Worm (Caenorhabditis elegans): ENCODE data around the gene F58F9.8.
A peak's percentile ranks its signal among the peaks of the same experiment; 100 is the strongest.
"Not testable (repeated sequence)": the region's sequence is repeated elsewhere in the genome, so short reads cannot be mapped to it uniquely, and the experiment has no call there.

F58F9.8 gene

ce11 chrIV:6206294-6206776 is 31.6 kb upstream of the F58F9.8 start, which contains the start of gene C49A9.10 (continued):
- TF ChIP-seq C08G9.2 (tag; optimal IDR thresholded peaks at IDR 0.05) (peak; percentile 95), sdc-2 (tag; optimal IDR thresholded peaks at IDR 0.05) (peak; percentile 64), hlh-8 (tag; optimal IDR thresholded peaks at IDR 0.05) (peak; percentile 90), gmeb-2 (tag; optimal IDR thresholded peaks at IDR 0.05) (peak; percentile 33), dve-1 (tag; optimal IDR thresholded peaks at IDR 0.05) (no peak), rnt-1 (tag; optimal IDR thresholded peaks at IDR 0.05) (peak; percentile 68), pha-2 (tag; optimal IDR thresholded peaks at IDR 0.05) (peak; percentile 28), ahr-1 (tag; optimal IDR thresholded peaks at IDR 0.05) (peak; percentile 37), zip-5 (tag; optimal IDR thresholded peaks at IDR 0.05) (peak; percentile 69), fkh-6 (tag; optimal IDR thresholded peaks at IDR 0.05) (peak; percentile 47), ceh-45 (GFP tag; IDR thresholded peaks at IDR 0.05) (0 out of 2 replicates have a peak, but pooled peaks have one; percentile 35), pha-4 (tag; optimal IDR thresholded peaks at IDR 0.05) (no peak), unc-86 (tag; optimal IDR thresholded peaks at IDR 0.05) (peak; percentile 50), ceh-2 (tag; optimal IDR thresholded peaks at IDR 0.05) (peak; percentile 91)

- TF ChIP-seq ceh-2 (tag; optimal IDR thresholded peaks at IDR 0.05) (no peak), odd-2 (tag; optimal IDR thresholded peaks at IDR 0.05) (no peak), pha-4 (tag; optimal IDR thresholded peaks at IDR 0.05) (no peak), mec-3 (tag; optimal IDR thresholded peaks at IDR 0.05; ENCODE audit: borderline replicate concordance) (no peak), gmeb-2 (tag; optimal IDR thresholded peaks at IDR 0.05) (no peak)
Measured at ce11 chrIV:6209337-6209736, 28.6 kb upstream of the F58F9.8 start.

ce11 chrIV:6209958-6210357 is 28.0 kb upstream of the F58F9.8 start:
- peak; percentile 7; the same call in 1 of the 2 replicates for TF ChIP-seq ceh-45 (GFP tag; IDR thresholded peaks at IDR 0.05)
- peak; percentile 34; the same call in 1 of the 2 replicates for TF ChIP-seq unc-3 (GFP tag; conservative IDR thresholded peaks at IDR 0.05)
- not testable (repeated sequence) for TF ChIP-seq unc-3 (tag; optimal IDR thresholded peaks at IDR 0.05)

ce11 chrIV:6210574-6210973 is 27.4 kb upstream of the F58F9.8 start, which contains the start of the genes ugt-24 and C49A9.6:
Gene ugt-24 (minus strand): TSS chrIV:6210720.
Gene C49A9.6 (plus strand): TSS chrIV:6210936.
- TF ChIP-seq ceh-2 (tag; optimal IDR thresholded peaks at IDR 0.05), result no peak
- TF ChIP-seq ceh-14 (tag; optimal IDR thresholded peaks at IDR 0.05), result no peak
- no peak for TF ChIP-seq syd-9 (tag; optimal IDR thresholded peaks at IDR 0.05)

DNA sequence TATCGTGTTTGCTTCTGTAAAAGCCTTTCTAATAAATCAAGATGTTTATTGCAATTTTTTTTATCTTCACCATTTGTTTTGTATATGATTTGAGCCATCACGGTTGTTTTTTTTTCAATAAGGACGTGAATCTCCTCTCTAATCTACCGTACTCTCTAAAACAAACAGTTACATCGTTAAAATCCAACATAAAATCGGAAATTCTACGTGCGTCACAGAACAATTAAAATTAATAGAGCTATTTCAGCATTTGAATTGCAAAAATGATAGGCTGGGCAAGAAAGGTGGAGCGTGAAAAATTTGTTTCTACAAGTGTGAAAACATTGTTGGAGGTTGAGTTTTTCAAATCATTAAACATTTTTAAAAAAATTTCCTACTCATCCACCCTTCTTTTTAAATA is 24.6 kb upstream of the F58F9.8 start, which contains the start of gene C49A9.5:
Gene C49A9.5 (plus strand): TSS at position 271 of the 400 bp plus-strand sequence.
- no peak for TF ChIP-seq fkh-6 (tag; optimal IDR thresholded peaks at IDR 0.05)
- TF ChIP-seq F13H6.1 (tag; optimal IDR thresholded peaks at IDR 0.05), result no peak
- no peak for TF ChIP-seq K09A11.1 (tag; optimal IDR thresholded peaks at IDR 0.05; ENCODE audit: insufficient read depth)
- no peak for TF ChIP-seq che-1 (tag; optimal IDR thresholded peaks at IDR 0.05)
- TF ChIP-seq elt-4 (tag; optimal IDR thresholded peaks at IDR 0.05), result no peak
- no peak for TF ChIP-seq pax-1 (tag; optimal IDR thresholded peaks at IDR 0.05)
- TF ChIP-seq lim-6 (tag; optimal IDR thresholded peaks at IDR 0.05), result no peak
- no peak for TF ChIP-seq hlh-6 (tag; optimal IDR thresholded peaks at IDR 0.05)
- no peak for TF ChIP-seq unc-86 (tag; optimal IDR thresholded peaks at IDR 0.05)
- TF ChIP-seq unc-55 (GFP tag; optimal IDR thresholded peaks at IDR 0.05), result no peak
- TF ChIP-seq pros-1 (tag; optimal IDR thresholded peaks at IDR 0.05), result no peak
- no peak for TF ChIP-seq unc-3 (GFP tag; conservative IDR thresholded peaks at IDR 0.05)
- TF ChIP-seq unc-3 (tag; optimal IDR thresholded peaks at IDR 0.05), result no peak
- TF ChIP-seq ceh-48 (tag; optimal IDR thresholded peaks at IDR 0.05), result no peak
- no peak for TF ChIP-seq syd-9 (tag; optimal IDR thresholded peaks at IDR 0.05)
- TF ChIP-seq ceh-19 (GFP tag; optimal IDR thresholded peaks at IDR 0.05), result no peak
- TF ChIP-seq ceh-2 (tag; optimal IDR thresholded peaks at IDR 0.05), result no peak

- TF ChIP-seq ahr-1 (tag; optimal IDR thresholded peaks at IDR 0.05), result no peak
- TF ChIP-seq gmeb-2 (tag; optimal IDR thresholded peaks at IDR 0.05), result no peak
- TF ChIP-seq che-1 (tag; optimal IDR thresholded peaks at IDR 0.05), result no peak
- no peak for TF ChIP-seq K09A11.1 (tag; optimal IDR thresholded peaks at IDR 0.05; ENCODE audit: insufficient read depth)
- no peak for TF ChIP-seq sdc-2 (tag; optimal IDR thresholded peaks at IDR 0.05)
- TF ChIP-seq nfya-1 (tag; optimal IDR thresholded peaks at IDR 0.05), result no peak
- no peak for TF ChIP-seq syd-9 (tag; optimal IDR thresholded peaks at IDR 0.05)
- no peak for TF ChIP-seq lin-11 (tag; optimal IDR thresholded peaks at IDR 0.05)
- no peak for TF ChIP-seq hlh-15 (tag; optimal IDR thresholded peaks at IDR 0.05)
- TF ChIP-seq zip-5 (tag; optimal IDR thresholded peaks at IDR 0.05), result no peak
- no peak for TF ChIP-seq unc-42 (tag; optimal IDR thresholded peaks at IDR 0.05)
- no peak for TF ChIP-seq pat-9 (tag; optimal IDR thresholded peaks at IDR 0.05)
- no peak for TF ChIP-seq npax-4 (tag; optimal IDR thresholded peaks at IDR 0.05)
- TF ChIP-seq elt-4 (tag; optimal IDR thresholded peaks at IDR 0.05), result no peak
- TF ChIP-seq dve-1 (tag; optimal IDR thresholded peaks at IDR 0.05), result no peak
- TF ChIP-seq ceh-34 (tag; optimal IDR thresholded peaks at IDR 0.05), result no peak
- TF ChIP-seq odd-2 (tag; optimal IDR thresholded peaks at IDR 0.05), result no peak
Measured at ce11 chrIV:6217066-6217465, 20.9 kb upstream of the F58F9.8 start, which contains the start of gene C49A9.9. Gene C49A9.9 (plus strand): TSS chrIV:6217372.

Data from whole organism, late embryonic.